Worm (Caenorhabditis elegans) whole organism, L3 larva: ENCODE results near the gene spig-10.

ENCODE experiments used
- ama-1 ChIP-seq: fragments of 150-350 bp; optimal IDR thresholded peaks from 2 replicates; lab custom pipeline; 2018
- nhr-237 ChIP-seq: fragments of 150-350 bp; optimal IDR thresholded peaks from 2 replicates; lab custom pipeline; 2014; ENCODE audit warnings: missing biosample characterization, missing genetic modification characterization
- nhr-28 ChIP-seq: fragments of 150-350 bp; optimal IDR thresholded peaks from 2 replicates; lab custom pipeline; 2014; ENCODE audit warnings: missing biosample characterization, missing genetic modification characterization
- nhr-76 ChIP-seq: fragments of 150-350 bp; sonication (generic microtip); optimal IDR thresholded peaks from 5 replicates; lab custom pipeline; 2014; ENCODE audit warnings: missing biosample characterization, missing genetic modification characterization
- pha-4 ChIP-seq: fragments of 150-350 bp; optimal IDR thresholded peaks from 2 replicates; lab custom pipeline; 2014; ENCODE audit warnings: missing biosample characterization, missing genetic modification reagents, missing genetic modification characterization
- pqm-1 ChIP-seq: fragments of 150-350 bp; optimal IDR thresholded peaks from 2 replicates; lab custom pipeline; 2017; ENCODE audit warnings: missing biosample characterization, missing genetic modification characterization, inconsistent platforms
- tbx-2 ChIP-seq: sonication (generic microtip); optimal IDR thresholded peaks from 2 replicates; lab custom pipeline; 2016; ENCODE audit warnings: mild to moderate bottlenecking, missing genetic modification characterization, missing compliant biosample characterization
- ztf-11 ChIP-seq: fragments of 150-350 bp; optimal IDR thresholded peaks from 2 replicates; lab custom pipeline; 2014; ENCODE audit warnings: missing biosample characterization, missing genetic modification characterization

ce11 chrV:6982813-6983212, 23.3 kb upstream of the spig-10 start, which contains the start of gene nhr-161:
- TF ChIP-seq pqm-1 (tag; lab: Kevin White, UChicago) (no peak), tbx-2 (tag; lab: Kevin White, UChicago) (no peak), ztf-11 (tag; lab: Kevin White, UChicago) (no peak), pha-4 (tag; lab: Kevin White, UChicago) (no peak), ama-1 (no peak), nhr-237 (tag; lab: Kevin White, UChicago) (no peak), nhr-76 (no peak), nhr-28 (no peak)
